Worm (Caenorhabditis elegans) whole organism, young adult: Measurements from ENCODE around the gene F35C11.3.

Experiments used
- C06A6.2 ChIP-seq: fragments of 200-800 bp; sonication (Bioruptor generic); conservative IDR thresholded peaks from 2 replicates; pipeline ENCODE4 v1.3.6; 2022; ENCODE audit warnings: missing genetic modification characterization, missing compliant biosample characterization
- F10E7.11 ChIP-seq: sonication (generic microtip); optimal IDR thresholded peaks from 2 replicates; lab custom pipeline; 2017; ENCODE audit warnings: mild to moderate bottlenecking, missing genetic modification characterization, moderate library complexity, missing compliant biosample characterization
- F22D6.2 ChIP-seq: sonication (generic microtip); optimal IDR thresholded peaks from 2 replicates; lab custom pipeline; 2016; ENCODE audit warnings: mild to moderate bottlenecking, missing genetic modification characterization, missing compliant biosample characterization
- F23B12.7 ChIP-seq: sonication (generic microtip); optimal IDR thresholded peaks from 2 replicates; lab custom pipeline; 2017; ENCODE audit warnings: missing genetic modification characterization, mild to moderate bottlenecking, missing compliant biosample characterization, antibody characterized with exemption, moderate library complexity; ENCODE audit not compliant: insufficient read depth
- F33H1.4 ChIP-seq: fragments of 200-800 bp; sonication (Bioruptor generic); IDR thresholded peaks from 2 replicates; pipeline ENCODE4 v1.3.6; 2022; ENCODE audit warnings: missing genetic modification reagents, missing genetic modification characterization, missing compliant biosample characterization
- F37B4.10 ChIP-seq: fragments of 200-800 bp; sonication (Bioruptor generic); IDR thresholded peaks from 2 replicates; pipeline ENCODE4 v1.3.6; 2022; ENCODE audit warnings: missing genetic modification characterization, missing compliant biosample characterization
- F49E8.2 ChIP-seq: sonication (generic microtip); optimal IDR thresholded peaks from 3 replicates; lab custom pipeline; 2017; ENCODE audit warnings: missing genetic modification characterization, mild to moderate bottlenecking, missing compliant biosample characterization, antibody characterized with exemption, moderate library complexity; ENCODE audit not compliant: insufficient read depth
- Y67H2A.10 ChIP-seq: fragments of 200-800 bp; sonication (Bioruptor generic); conservative IDR thresholded peaks from 2 replicates; pipeline ENCODE4 v1.3.6; 2022; ENCODE audit warnings: missing genetic modification reagents, missing genetic modification characterization, missing compliant biosample characterization
- ZK185.1 ChIP-seq: sonication (generic microtip); optimal IDR thresholded peaks from 2 replicates; lab custom pipeline; 2016; ENCODE audit warnings: mild to moderate bottlenecking, missing genetic modification characterization, missing compliant biosample characterization; ENCODE audit not compliant: poor library complexity, severe bottlenecking
- aptf-2 ChIP-seq: fragments of 200-800 bp; sonication (Bioruptor generic); conservative IDR thresholded peaks from 2 replicates; pipeline ENCODE4 v1.3.6; 2022; ENCODE audit warnings: missing genetic modification reagents, missing genetic modification characterization, missing compliant biosample characterization
- attf-3 ChIP-seq: fragments of 200-800 bp; sonication (Bioruptor generic); conservative IDR thresholded peaks from 2 replicates; pipeline ENCODE4 v1.3.6; 2022; ENCODE audit warnings: missing genetic modification reagents, missing genetic modification characterization, missing compliant biosample characterization
- attf-5 ChIP-seq: fragments of 200-800 bp; sonication (Bioruptor generic); optimal IDR thresholded peaks from 2 replicates; lab custom pipeline; 2018; ENCODE audit warnings: mild to moderate bottlenecking, missing genetic modification characterization, missing compliant biosample characterization
- attf-6 ChIP-seq: fragments of 200-800 bp; sonication (Bioruptor generic); IDR thresholded peaks from 2 replicates; pipeline ENCODE4 v1.3.6; 2022; ENCODE audit warnings: missing genetic modification reagents, missing genetic modification characterization, missing compliant biosample characterization
- cebp-1 ChIP-seq, 2 experiments: fragments of 200-800 bp in 1 of 2; sonication (Bioruptor generic) in 1 of 2; sonication (generic microtip) in 1 of 2; IDR thresholded peaks in 1 of 2; optimal IDR thresholded peaks in 1 of 2; 2 replicates each; pipeline versions ENCODE4 v1.3.6 to Lab custom; 2017 to 2022; ENCODE audit warnings: missing compliant biosample characterization in 2 of 2, missing genetic modification characterization in 2 of 2, mild to moderate bottlenecking in 1 of 2, missing genetic modification reagents in 1 of 2, moderate library complexity in 1 of 2
- die-1 ChIP-seq: sonication (generic microtip); optimal IDR thresholded peaks from 2 replicates; lab custom pipeline; 2016; ENCODE audit warnings: missing genotype, mild to moderate bottlenecking, missing genetic modification characterization, missing compliant biosample characterization
- ets-4 ChIP-seq: fragments of 200-800 bp; sonication (Bioruptor generic); optimal IDR thresholded peaks from 2 replicates; lab custom pipeline; 2018; ENCODE audit warnings: mild to moderate bottlenecking, missing genetic modification characterization, missing compliant biosample characterization
- him-1 ChIP-seq: sonication (generic microtip); optimal IDR thresholded peaks from 2 replicates; lab custom pipeline; 2016; ENCODE audit warnings: missing genotype, missing genetic modification reagents, missing genetic modification characterization, missing compliant biosample characterization
- hlh-26 ChIP-seq: fragments of 200-800 bp; sonication (Bioruptor generic); conservative IDR thresholded peaks from 2 replicates; pipeline ENCODE4 v1.3.6; 2022; ENCODE audit warnings: missing genetic modification reagents, missing genetic modification characterization, missing compliant biosample characterization
- hmg-1.2 ChIP-seq: fragments of 200-800 bp; sonication (Bioruptor generic); IDR thresholded peaks from 2 replicates; pipeline ENCODE4 v1.3.6; 2022; ENCODE audit warnings: missing genetic modification reagents, missing genetic modification characterization, missing compliant biosample characterization
- hrde-1 ChIP-seq: sonication (generic microtip); optimal IDR thresholded peaks from 2 replicates; lab custom pipeline; 2016; ENCODE audit warnings: missing genetic modification characterization, mild to moderate bottlenecking, missing compliant biosample characterization, moderate library complexity, missing genotype, missing genetic modification reagents, borderline replicate concordance
- lag-1 ChIP-seq: fragments of 200-800 bp; sonication (Bioruptor generic); IDR thresholded peaks from 2 replicates; pipeline ENCODE4 v1.3.6; 2022; ENCODE audit warnings: missing genetic modification reagents, missing genetic modification characterization, missing compliant biosample characterization
- lin-54 ChIP-seq: fragments of 200-800 bp; sonication (Bioruptor generic); optimal IDR thresholded peaks from 2 replicates; lab custom pipeline; 2018; ENCODE audit warnings: mild to moderate bottlenecking, missing genetic modification characterization, missing compliant biosample characterization
- lsl-1 ChIP-seq: fragments of 200-800 bp; sonication (Bioruptor generic); optimal IDR thresholded peaks from 2 replicates; lab custom pipeline; 2018; ENCODE audit warnings: mild to moderate bottlenecking, missing genetic modification characterization, moderate library complexity, missing compliant biosample characterization
- madf-3 ChIP-seq: fragments of 200-800 bp; sonication (Bioruptor generic); IDR thresholded peaks from 2 replicates; pipeline ENCODE4 v1.3.6; 2022; ENCODE audit warnings: missing genetic modification reagents, missing genetic modification characterization, missing compliant biosample characterization
- madf-6 ChIP-seq: fragments of 200-800 bp; sonication (Bioruptor generic); IDR thresholded peaks from 2 replicates; pipeline ENCODE4 v1.3.6; 2022; ENCODE audit warnings: missing genetic modification reagents, missing genetic modification characterization, missing compliant biosample characterization
- madf-8 ChIP-seq: fragments of 200-800 bp; sonication (Bioruptor generic); conservative IDR thresholded peaks from 2 replicates; pipeline ENCODE4 v1.3.6; 2022; ENCODE audit warnings: missing genetic modification reagents, missing genetic modification characterization, missing compliant biosample characterization
- mel-28 ChIP-seq: sonication (generic microtip); optimal IDR thresholded peaks from 2 replicates; lab custom pipeline; 2016; ENCODE audit warnings: borderline replicate concordance, mild to moderate bottlenecking, missing genetic modification characterization, missing compliant biosample characterization
- nhr-120 ChIP-seq: fragments of 200-800 bp; sonication (Bioruptor generic); IDR thresholded peaks from 2 replicates; pipeline ENCODE4 v1.3.6; 2022; ENCODE audit warnings: missing genetic modification characterization, missing compliant biosample characterization
- nhr-90 ChIP-seq: sonication (generic microtip); optimal IDR thresholded peaks from 2 replicates; lab custom pipeline; 2016; ENCODE audit warnings: missing genotype, mild to moderate bottlenecking, missing genetic modification characterization, missing compliant biosample characterization
- pha-4 ChIP-seq: fragments of 150-350 bp; sonication (generic microtip); optimal IDR thresholded peaks from 2 replicates; lab custom pipeline; 2014; ENCODE audit warnings: missing biosample characterization, missing genetic modification reagents, missing genetic modification characterization
- rcor-1 ChIP-seq: fragments of 200-800 bp; sonication (Bioruptor generic); IDR thresholded peaks from 2 replicates; pipeline ENCODE4 v1.3.6; 2022; ENCODE audit warnings: missing genetic modification reagents, missing genetic modification characterization, missing compliant biosample characterization
- rec-8 ChIP-seq, 2 experiments: sonication (generic microtip); optimal IDR thresholded peaks; 2 replicates each; lab custom pipeline; 2016; ENCODE audit warnings: mild to moderate bottlenecking in 2 of 2, missing genetic modification characterization in 2 of 2, missing genetic modification reagents in 2 of 2, missing genotype in 2 of 2, missing biosample characterization in 1 of 2, missing compliant biosample characterization in 1 of 2, moderate library complexity in 1 of 2
- repo-1 ChIP-seq: sonication (generic microtip); optimal IDR thresholded peaks from 2 replicates; lab custom pipeline; 2017; ENCODE audit warnings: mild to moderate bottlenecking, missing genetic modification characterization, missing compliant biosample characterization
- rpc-1 ChIP-seq, 2 experiments: fragments of 150-350 bp in 1 of 2; sonication (generic microtip) in 1 of 2; optimal IDR thresholded peaks; 2 replicates each; lab custom pipeline; 2014 to 2018; ENCODE audit warnings: missing biosample characterization in 1 of 2, missing genetic modification characterization in 1 of 2, missing genetic modification reagents in 1 of 2, missing genotype in 1 of 2
- sptf-2 ChIP-seq: fragments of 200-800 bp; sonication (Bioruptor generic); optimal IDR thresholded peaks from 2 replicates; lab custom pipeline; 2018; ENCODE audit warnings: mild to moderate bottlenecking, missing genetic modification characterization, missing compliant biosample characterization
- tbx-9 ChIP-seq: sonication (generic microtip); optimal IDR thresholded peaks from 2 replicates; lab custom pipeline; 2016; ENCODE audit warnings: borderline replicate concordance, missing genetic modification characterization, inconsistent platforms, missing compliant biosample characterization
- xnd-1 ChIP-seq: sonication (generic microtip); optimal IDR thresholded peaks from 2 replicates; lab custom pipeline; 2016; ENCODE audit warnings: missing genotype, missing genetic modification reagents, missing genetic modification characterization, missing compliant biosample characterization
- ztf-28 ChIP-seq: fragments of 200-800 bp; sonication (Bioruptor generic); IDR thresholded peaks from 2 replicates; pipeline ENCODE4 v1.3.6; 2022; ENCODE audit warnings: missing genetic modification reagents, missing genetic modification characterization, missing compliant biosample characterization

The F35C11.3 gene

DNA sequence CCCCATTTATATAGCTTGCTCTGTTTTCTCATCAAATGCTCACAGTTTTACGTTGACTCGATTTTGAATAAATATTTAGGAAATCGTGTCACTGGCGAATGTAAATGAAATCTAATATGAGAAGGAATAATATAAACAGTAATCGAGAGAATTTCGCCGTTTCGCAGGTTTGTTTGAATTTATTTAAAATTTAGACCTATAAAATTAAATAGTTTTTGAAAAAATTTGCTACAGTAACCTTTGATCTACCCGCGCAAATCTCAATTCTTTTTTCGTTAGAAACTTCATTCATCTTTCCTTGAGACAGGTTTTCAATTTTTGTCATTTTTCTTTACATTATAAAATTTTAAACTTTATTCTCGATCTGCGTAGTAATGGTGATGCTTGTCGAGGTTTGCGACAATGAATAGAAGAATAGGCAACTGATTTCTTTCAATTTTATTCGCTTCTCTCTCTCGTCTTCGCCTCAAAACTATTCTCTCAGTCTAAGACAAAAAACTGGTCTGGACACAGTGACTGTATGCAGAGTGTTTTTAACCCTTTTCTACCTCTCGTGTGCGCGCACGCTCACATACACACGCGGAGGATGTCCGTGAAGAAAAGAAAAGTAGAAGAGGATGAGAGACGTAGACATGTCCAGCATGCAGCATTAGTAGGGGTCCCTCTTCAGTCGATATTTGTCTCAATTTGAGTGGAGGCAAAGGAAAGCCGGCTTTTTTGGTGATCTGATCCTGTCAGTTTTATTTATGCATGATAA lies 24.1 kb upstream of the F35C11.3 start, which contains the start of gene dab-1 (continued):
- TF ChIP-seq attf-3 (GFP tag; lab: Robert Waterston, UW) (no peak), rec-8 (tag; optimal IDR thresholded peaks at IDR 0.05; lab: Kevin White, UChicago) (no peak), madf-3 (GFP tag; lab: Robert Waterston, UW) (no peak), attf-6 (GFP tag; lab: Robert Waterston, UW) (no peak), sptf-2 (GFP tag; lab: Kevin White, UChicago) (no peak), mel-28 (tag; lab: Kevin White, UChicago) (no peak), madf-8 (GFP tag; lab: Robert Waterston, UW) (peak; percentile 83), Y67H2A.10 (GFP tag; lab: Robert Waterston, UW) (no peak), F10E7.11 (no peak), attf-5 (GFP tag; lab: Kevin White, UChicago) (no peak), pha-4 (tag; lab: Kevin White, UChicago) (no peak), lin-54 (GFP tag; lab: Kevin White, UChicago) (peak; percentile 43), tbx-9 (tag; lab: Kevin White, UChicago) (no peak), hmg-1.2 (GFP tag; lab: Robert Waterston, UW) (peak; percentile 7; the same call in 1 of the 2 replicates), cebp-1 (GFP tag; IDR thresholded peaks at IDR 0.05; lab: Robert Waterston, UW) (no peak), cebp-1 (tag; optimal IDR thresholded peaks at IDR 0.05; lab: Kevin White, UChicago) (peak; percentile 4), F33H1.4 (peak; percentile 55), xnd-1 (peak; percentile 79), ZK185.1 (tag; lab: Kevin White, UChicago) (no peak), repo-1 (no peak), aptf-2 (GFP tag; lab: Robert Waterston, UW) (no peak), madf-6 (GFP tag; lab: Robert Waterston, UW) (peak; percentile 94), ets-4 (GFP tag; lab: Kevin White, UChicago) (no peak), ztf-28 (GFP tag; lab: Robert Waterston, UW) (no peak), him-1 (tag; lab: Kevin White, UChicago) (no peak), lag-1 (GFP tag; lab: Robert Waterston, UW) (no peak), C06A6.2 (GFP tag; lab: Robert Waterston, UW) (no peak), nhr-90 (tag; lab: Kevin White, UChicago) (no peak), rcor-1 (no peak), F22D6.2 (tag; lab: Kevin White, UChicago) (no peak), hlh-26 (no peak), nhr-120 (GFP tag; lab: Robert Waterston, UW) (no peak), F37B4.10 (GFP tag; lab: Robert Waterston, UW) (no peak), F23B12.7 (tag; lab: Kevin White, UChicago) (peak; percentile 5), rpc-1 (optimal IDR thresholded peaks at IDR 0.05; lab: Kevin White, UChicago) (no peak), rpc-1 (tag; optimal IDR thresholded peaks at IDR 0.05; lab: Kevin White, UChicago) (no peak), F49E8.2 (tag; lab: Kevin White, UChicago) (no peak), lsl-1 (GFP tag; lab: Kevin White, UChicago) (peak; percentile 72), die-1 (tag; lab: Kevin White, UChicago) (no peak), hrde-1 (tag; lab: Kevin White, UChicago) (peak; percentile 42)
